Worm (Caenorhabditis elegans) whole organism, L1 larva: ENCODE measurements around the gene nhr-154.
A peak's percentile ranks its signal among the peaks of the same experiment; 100 is the strongest.

ENCODE experiments used
- ama-1 ChIP-seq: fragments of 150-350 bp; optimal IDR thresholded peaks from 2 replicates; lab custom pipeline; 2014
- ceh-82 ChIP-seq, 3 experiments: fragments of 150-350 bp in 1 of 3; sonication (generic microtip) in 2 of 3; optimal IDR thresholded peaks; 2 replicates each; lab custom pipeline; 2014 to 2017; ENCODE audit warnings: missing biosample characterization in 3 of 3, missing genetic modification characterization in 3 of 3
- elt-3 ChIP-seq, 6 experiments: fragments of 150-350 bp in 1 of 6; sonication (generic microtip); optimal IDR thresholded peaks; 2 replicates each; lab custom pipeline; 2017 to 2018; ENCODE audit warnings: missing biosample characterization in 6 of 6, missing genetic modification characterization in 6 of 6, inconsistent platforms in 1 of 6
- fkh-10 ChIP-seq: sonication (generic microtip); optimal IDR thresholded peaks from 2 replicates; lab custom pipeline; 2017; ENCODE audit warnings: missing biosample characterization, missing genetic modification reagents, missing genetic modification characterization
- hpl-2 ChIP-seq: fragments of 150-350 bp; optimal IDR thresholded peaks from 2 replicates; lab custom pipeline; 2014; ENCODE audit warnings: missing biosample characterization, missing genetic modification reagents, missing genetic modification characterization
- lin-13 ChIP-seq: fragments of 150-350 bp; optimal IDR thresholded peaks from 2 replicates; lab custom pipeline; 2014; ENCODE audit warnings: missing biosample characterization, missing genetic modification reagents, missing genetic modification characterization
- mdl-1 ChIP-seq, 2 experiments: fragments of 150-350 bp; optimal IDR thresholded peaks; 2 replicates each; lab custom pipeline; 2014 to 2017; ENCODE audit warnings: missing biosample characterization in 2 of 2, missing genetic modification characterization in 2 of 2, inconsistent platforms in 1 of 2
- skn-1 ChIP-seq: fragments of 150-350 bp; optimal IDR thresholded peaks from 2 replicates; lab custom pipeline; 2014; ENCODE audit warnings: missing biosample characterization, missing genetic modification characterization
- swsn-7 ChIP-seq: sonication (generic microtip); optimal IDR thresholded peaks from 2 replicates; lab custom pipeline; 2016; ENCODE audit warnings: missing genetic modification characterization, missing compliant biosample characterization

DNA sequence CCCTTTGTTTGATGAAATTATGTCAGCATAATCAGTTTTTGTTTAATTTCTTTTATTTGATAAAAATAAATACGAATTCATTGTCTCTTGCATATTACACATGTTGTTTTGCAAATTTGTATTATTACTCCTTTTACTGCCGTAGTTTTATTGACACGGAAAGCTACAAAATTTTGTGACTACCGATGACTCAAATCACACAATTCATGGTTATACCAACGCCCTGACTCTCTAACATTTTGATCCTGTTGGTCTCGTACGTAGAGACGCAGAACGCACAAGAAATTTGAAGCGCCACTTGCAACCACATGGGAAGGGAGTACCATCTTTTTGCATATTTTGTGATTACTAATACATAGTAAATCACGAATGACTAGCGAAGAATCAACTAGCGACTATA, 5.2 kb upstream of the nhr-154 start, which contains the start of gene nhr-207:
- TF ChIP-seq skn-1 (tag; lab: Kevin White, UChicago) (peak; percentile 34), ceh-82 (tag; optimal IDR thresholded peaks at IDR 0.05; lab: Kevin White, UChicago) (no peak), hpl-2 (GFP tag; lab: Kevin White, UChicago) (no peak), elt-3 (tag; optimal IDR thresholded peaks at IDR 0.05; lab: Kevin White, UChicago) (no peak), swsn-7 (no peak), lin-13 (GFP tag; lab: Kevin White, UChicago) (no peak), ama-1 (no peak), fkh-10 (GFP tag; lab: Kevin White, UChicago) (no peak), mdl-1 (tag; optimal IDR thresholded peaks at IDR 0.05; lab: Kevin White, UChicago) (peak in 1 of 2 experiments; percentile 35)
